Worm (Caenorhabditis elegans) whole organism, dauer: ENCODE data around the gene exh-1.

ENCODE experiments used
- unc-62 ChIP-seq: sonication (generic microtip); optimal IDR thresholded peaks from 2 replicates; lab custom pipeline; 2017; ENCODE audit warnings: missing biosample characterization, missing genetic modification reagents, missing genetic modification characterization

exh-1 gene

ce11 chrV:3156786-3157185, at the start of gene exh-1:
exh-1 (plus strand) TSS chrV:3157086.
- no peak for TF ChIP-seq unc-62 (GFP tag; lab: Kevin White, UChicago)

DNA sequence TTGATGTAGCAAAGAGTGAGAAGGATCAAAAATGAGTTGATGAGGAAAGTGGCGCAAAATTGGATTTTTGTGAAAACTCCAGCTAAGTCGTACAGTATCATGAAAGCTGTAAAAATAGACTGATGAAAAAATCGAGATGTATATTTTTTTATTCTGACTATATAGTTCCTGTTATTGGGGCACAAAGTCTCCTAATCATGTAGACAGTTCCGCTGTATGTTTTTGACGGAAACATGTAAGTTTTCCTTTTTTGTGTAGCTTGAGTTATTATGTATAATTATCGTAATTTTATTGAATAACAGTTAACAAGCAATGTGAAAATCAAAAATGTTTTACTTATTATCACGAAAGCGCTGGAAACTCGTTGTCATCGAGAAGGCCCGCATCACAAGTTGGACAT, 49.4 kb upstream of the exh-1 start, which contains the start of gene str-68:
Gene str-68, minus strand, starts transcription at position 101 of the 400 bp plus-strand sequence.
- TF ChIP-seq unc-62 (GFP tag; lab: Kevin White, UChicago), result no peak

DNA sequence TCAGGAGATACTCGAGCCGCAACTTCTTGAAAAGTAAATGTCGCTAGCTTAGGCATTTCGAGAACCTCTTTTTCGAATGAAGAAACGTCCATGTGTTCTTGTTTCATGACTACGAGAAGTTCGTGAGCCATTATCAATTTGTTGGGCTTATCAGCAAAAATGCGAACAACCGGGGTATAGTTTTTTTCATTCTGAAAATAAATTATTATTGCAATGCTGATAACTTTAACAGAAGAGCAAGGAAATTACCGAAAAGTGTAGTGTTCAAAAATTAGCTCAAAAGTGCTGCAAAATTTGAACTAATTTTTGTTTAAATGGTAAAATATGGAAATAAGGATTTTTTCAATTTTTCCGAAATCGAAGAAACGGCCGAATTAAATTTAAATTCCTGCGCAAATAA, 44.7 kb upstream of the exh-1 start:
- no peak for TF ChIP-seq unc-62 (GFP tag; lab: Kevin White, UChicago)

DNA sequence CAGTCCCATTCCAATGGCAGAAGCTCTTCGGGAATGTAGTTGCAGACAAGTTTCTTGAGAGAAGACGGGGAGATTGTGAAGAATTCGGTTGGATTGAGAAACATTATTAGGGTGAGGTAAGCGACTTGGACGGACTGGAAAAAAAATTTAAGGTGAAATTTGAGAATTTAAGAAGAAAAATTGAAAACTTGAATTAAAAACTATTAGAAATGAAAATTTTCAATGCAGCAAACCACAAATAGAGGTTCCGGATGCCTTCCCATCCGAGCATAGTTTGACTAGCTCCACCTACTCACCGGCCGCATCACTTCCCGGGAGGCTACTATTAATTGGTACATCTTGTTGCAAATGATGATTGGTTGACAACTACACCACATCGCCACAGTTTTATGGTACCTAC, 43.1 kb upstream of the exh-1 start, which contains the start of gene Y73C8C.8:
Gene Y73C8C.8, minus strand, starts transcription at position 101 of the 400 bp plus-strand sequence.
- no peak for TF ChIP-seq unc-62 (GFP tag; lab: Kevin White, UChicago)

DNA sequence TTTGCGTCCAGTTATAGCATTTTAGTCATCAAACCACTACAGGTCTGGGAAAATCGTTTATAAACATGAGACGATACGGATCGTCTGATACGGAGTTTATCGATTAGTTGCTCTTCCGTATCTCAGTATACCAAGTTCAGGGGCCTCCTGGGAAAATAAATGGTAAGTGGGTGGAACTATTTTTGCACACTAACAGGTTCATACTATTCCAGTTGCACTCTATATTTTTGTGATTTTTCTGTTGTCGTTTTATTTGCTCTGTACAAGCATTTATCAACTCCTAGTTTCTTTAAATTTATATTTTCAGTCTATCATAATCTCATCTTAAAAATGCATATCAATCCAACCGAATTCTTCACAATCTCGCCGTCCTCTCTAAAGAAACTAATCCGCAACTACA, 41.9 kb upstream of the exh-1 start, which contains the start of gene Y73C8C.3:
Gene Y73C8C.3, plus strand, starts transcription at position 301 of the 400 bp plus-strand sequence.
- no peak for TF ChIP-seq unc-62 (GFP tag; lab: Kevin White, UChicago)

- no peak for TF ChIP-seq unc-62 (GFP tag; lab: Kevin White, UChicago)
These were observed 38.7 kb upstream of the exh-1 start, which contains the start of gene clec-210 for ce11 chrV:3118167-3118566. clec-210 (plus strand) TSS chrV:3118377.

DNA sequence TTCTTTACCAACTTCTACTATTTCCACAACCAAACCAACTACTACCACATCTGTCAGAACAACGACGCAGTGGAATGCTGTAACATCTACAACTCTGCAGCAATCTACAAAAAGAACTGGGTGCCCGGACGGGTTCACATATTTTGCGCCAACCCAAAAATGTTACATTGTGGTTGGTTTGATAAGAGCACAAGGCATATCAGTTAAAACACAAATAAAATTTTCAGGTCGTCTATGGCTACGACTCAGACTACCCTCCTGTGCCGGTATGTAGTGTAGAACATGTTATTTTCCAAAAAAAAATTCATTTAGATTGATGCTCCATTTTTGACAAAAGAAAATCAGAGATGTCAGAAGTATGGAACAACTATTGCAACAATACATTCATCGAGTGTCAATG, 37.7 kb upstream of the exh-1 start:
- TF ChIP-seq unc-62 (GFP tag; lab: Kevin White, UChicago), result no peak

DNA sequence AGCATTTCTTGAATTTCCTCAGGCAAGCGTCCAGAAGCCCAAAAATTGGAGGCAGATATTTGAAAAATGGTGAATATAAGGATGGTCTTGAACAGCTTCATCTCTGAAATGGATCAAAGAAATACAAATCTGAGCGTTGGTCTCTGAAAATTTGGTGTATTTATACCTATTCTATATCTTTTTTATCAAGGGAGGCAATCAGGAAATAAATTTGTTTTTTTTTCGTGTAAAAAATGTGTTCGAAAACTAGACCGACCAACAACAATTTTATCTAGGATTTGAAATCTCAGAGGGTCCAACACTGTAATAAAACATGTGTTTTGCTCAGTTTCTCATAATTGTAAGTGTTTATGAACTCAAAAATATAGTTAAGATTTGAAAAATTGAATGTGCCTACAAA, 35.1 kb upstream of the exh-1 start, which contains the start of gene srt-56:
Gene srt-56, minus strand, starts transcription at position 101 of the 400 bp plus-strand sequence.
- TF ChIP-seq unc-62 (GFP tag; lab: Kevin White, UChicago), result no peak

DNA sequence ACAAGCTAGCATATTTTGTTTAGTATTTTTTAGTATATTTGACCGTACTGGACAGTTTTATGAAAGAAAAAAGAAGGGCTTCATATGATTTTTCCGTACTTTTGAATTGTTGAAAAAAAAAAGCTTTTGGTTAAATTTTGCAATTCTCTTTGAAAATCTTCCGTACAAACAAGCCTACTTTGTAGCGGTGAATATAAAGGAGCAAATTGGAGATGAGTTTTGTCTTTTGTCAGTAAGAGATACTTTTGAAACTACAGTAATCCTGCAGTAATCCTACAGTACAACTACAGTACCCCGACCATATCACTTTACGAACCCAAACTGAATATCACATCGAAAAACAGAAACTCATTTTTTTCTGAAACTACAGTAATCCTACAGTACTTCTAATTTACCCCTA, 34.5 kb upstream of the exh-1 start:
- no peak for TF ChIP-seq unc-62 (GFP tag; lab: Kevin White, UChicago)

ce11 chrV:3124912-3125311, 32.0 kb upstream of the exh-1 start, which contains the start of gene Y73C8C.12:
Y73C8C.12 (plus strand) TSS chrV:3125212.
- TF ChIP-seq unc-62 (GFP tag; lab: Kevin White, UChicago), result no peak

DNA sequence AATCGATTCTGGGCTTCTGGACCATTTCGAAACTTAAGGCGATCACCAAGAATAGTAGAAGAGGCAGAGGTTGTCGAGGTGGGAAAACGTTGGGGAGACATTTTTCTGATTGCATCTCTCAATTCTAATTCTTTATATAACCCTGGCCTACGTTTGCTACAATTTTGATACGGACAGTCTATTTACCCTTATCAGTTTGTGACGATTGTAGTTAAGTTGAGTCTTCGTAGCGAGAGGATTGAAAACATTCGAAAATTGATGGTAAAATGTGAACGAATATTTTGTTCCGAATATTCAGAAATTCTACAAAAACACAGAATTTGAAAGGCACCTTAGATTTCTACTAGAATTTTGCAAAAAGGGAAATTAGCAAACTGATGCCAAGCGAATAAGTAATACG, 29.2 kb upstream of the exh-1 start, which contains the start of gene Y73C8C.10:
Gene Y73C8C.10, minus strand, starts transcription at position 101 of the 400 bp plus-strand sequence.
- no peak for TF ChIP-seq unc-62 (GFP tag; lab: Kevin White, UChicago)

DNA sequence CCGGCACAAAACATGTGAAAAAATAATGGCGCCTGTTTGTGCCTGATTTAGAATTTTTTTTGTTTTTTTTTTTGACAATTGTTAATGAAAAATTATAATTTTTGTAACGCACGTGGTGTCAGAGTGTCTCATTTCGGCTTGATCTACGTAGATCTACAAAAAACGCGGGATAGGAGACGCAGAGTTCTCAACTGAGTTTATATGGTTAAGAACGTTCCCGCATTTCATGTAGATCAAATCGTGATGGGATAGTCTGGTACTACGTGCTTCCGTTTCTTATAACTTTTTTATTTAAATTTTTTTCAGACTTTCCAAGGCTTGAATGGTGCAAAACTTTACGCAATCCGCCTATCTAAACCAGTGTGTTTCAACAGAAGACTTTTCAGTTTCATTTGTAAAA, 28.1 kb upstream of the exh-1 start, which contains the start of gene tat-6:
Gene tat-6, plus strand, starts transcription at position 301 of the 400 bp plus-strand sequence.
- no peak for TF ChIP-seq unc-62 (GFP tag; lab: Kevin White, UChicago)

- no peak for TF ChIP-seq unc-62 (GFP tag; lab: Kevin White, UChicago)
These were observed 24.8 kb upstream of the exh-1 start for ce11 chrV:3132116-3132515.

DNA sequence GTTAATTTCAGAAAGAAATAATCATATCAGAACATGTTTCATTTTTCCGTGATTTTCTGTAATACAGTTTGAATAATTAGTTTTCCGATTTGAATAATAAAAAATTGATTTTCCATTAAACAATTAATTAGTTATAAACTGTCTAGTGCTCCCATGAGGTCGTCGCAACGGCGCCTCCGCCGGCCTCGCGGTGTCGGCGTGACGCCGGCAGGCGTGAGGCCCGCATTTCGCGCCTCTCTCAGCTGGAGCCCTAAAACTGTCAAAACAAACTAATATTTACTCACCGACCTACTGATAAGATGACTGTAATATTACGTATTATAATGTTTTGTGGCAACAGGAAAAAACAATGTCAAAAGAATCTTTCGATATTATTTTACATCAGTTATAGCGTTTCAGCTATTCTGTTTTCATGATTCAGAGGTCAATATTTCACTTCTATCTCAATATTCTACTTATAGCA, 23.6 kb upstream of the exh-1 start, which contains the start of gene F02C9.2:
Gene F02C9.2, plus strand, starts transcription at position 413 of the 463 bp plus-strand sequence.
- TF ChIP-seq unc-62 (GFP tag; lab: Kevin White, UChicago), result no peak

- no peak for TF ChIP-seq unc-62 (GFP tag; lab: Kevin White, UChicago)
These were observed 18.4 kb upstream of the exh-1 start, which contains the start of the genes irld-3 and F02C9.1 for ce11 chrV:3138488-3138887. irld-3 (minus strand) TSS chrV:3138588. F02C9.1 (plus strand) TSS chrV:3138703.

DNA sequence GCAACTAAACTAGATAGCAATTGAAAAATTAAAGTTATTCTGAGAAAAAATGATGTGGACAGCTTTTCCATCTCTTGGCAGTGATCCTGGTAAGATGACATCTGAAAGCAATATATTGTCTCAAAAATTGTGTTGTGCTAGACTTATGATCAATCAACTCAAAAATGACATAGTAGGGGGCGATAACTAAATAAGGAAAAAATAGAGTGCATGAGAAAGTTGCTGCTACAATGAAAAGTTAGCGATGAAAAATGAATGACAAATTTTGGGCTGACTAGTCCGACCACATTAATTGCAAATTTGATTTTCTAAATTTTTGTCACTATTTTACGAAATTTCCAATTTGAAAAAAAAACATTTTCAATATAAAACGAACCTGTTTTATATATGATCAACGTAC, 15.7 kb upstream of the exh-1 start, which contains the start of gene srab-9:
Gene srab-9, minus strand, starts transcription at position 101 of the 400 bp plus-strand sequence.
- no peak for TF ChIP-seq unc-62 (GFP tag; lab: Kevin White, UChicago)

ce11 chrV:3144494-3144893, 12.4 kb upstream of the exh-1 start, which contains the start of gene srab-10:
srab-10 (minus strand) TSS chrV:3144594.
- no peak for TF ChIP-seq unc-62 (GFP tag; lab: Kevin White, UChicago)
